Worm (Caenorhabditis elegans) whole organism, L1 larva: ENCODE measurements around the gene acl-13.
A peak's percentile ranks its signal among the peaks of the same experiment; 100 is the strongest.

Experiments used
- egl-27 ChIP-seq, 2 experiments: fragments of 150-350 bp in 1 of 2; sonication (generic microtip); optimal IDR thresholded peaks; 3 replicates each; lab custom pipeline; 2017 to 2018; ENCODE audit warnings: missing biosample characterization in 2 of 2, missing genetic modification characterization in 2 of 2, missing genetic modification reagents in 2 of 2
- lin-13 ChIP-seq: fragments of 150-350 bp; optimal IDR thresholded peaks from 2 replicates; lab custom pipeline; 2014; ENCODE audit warnings: missing biosample characterization, missing genetic modification reagents, missing genetic modification characterization
- mab-9 ChIP-seq: fragments of 200-800 bp; sonication (Bioruptor generic); IDR thresholded peaks from 2 replicates; pipeline ENCODE4 v1.3.6; 2022; ENCODE audit warnings: missing genetic modification reagents, missing genetic modification characterization, missing compliant biosample characterization

- TF ChIP-seq mab-9 (GFP tag; lab: Robert Waterston, UW) = no peak
- peak; percentile 7 for TF ChIP-seq lin-13 (GFP tag; lab: Kevin White, UChicago)
- no peak for TF ChIP-seq egl-27 (tag; optimal IDR thresholded peaks at IDR 0.05; lab: Kevin White, UChicago)
Measured at ce11 chrIV:12451225-12451831, 41.1 kb downstream of the acl-13 start, which contains the start of gene dpy-26.
